Worm (Caenorhabditis elegans) whole organism, young adult: ENCODE results near the gene C09E8.6.

ENCODE experiments used
- F49E8.2 ChIP-seq: sonication (generic microtip); optimal IDR thresholded peaks from 3 replicates; lab custom pipeline; 2017; ENCODE audit warnings: missing genetic modification characterization, mild to moderate bottlenecking, missing compliant biosample characterization, antibody characterized with exemption, moderate library complexity; ENCODE audit not compliant: insufficient read depth
- K11D2.4 ChIP-seq: fragments of 200-800 bp; sonication (Bioruptor generic); IDR thresholded peaks from 2 replicates; pipeline ENCODE4 v1.3.6; 2022; ENCODE audit warnings: missing genetic modification reagents, missing genetic modification characterization, missing compliant biosample characterization
- hlh-26 ChIP-seq: fragments of 200-800 bp; sonication (Bioruptor generic); conservative IDR thresholded peaks from 2 replicates; pipeline ENCODE4 v1.3.6; 2022; ENCODE audit warnings: missing genetic modification reagents, missing genetic modification characterization, missing compliant biosample characterization
- hsf-1 ChIP-seq: fragments of 200-800 bp; sonication (Bioruptor generic); IDR thresholded peaks from 2 replicates; pipeline ENCODE4 v1.3.6; 2022; ENCODE audit warnings: missing genetic modification reagents, missing genetic modification characterization, missing compliant biosample characterization
- pbrm-1 ChIP-seq: fragments of 200-800 bp; sonication (Bioruptor generic); IDR thresholded peaks from 2 replicates; pipeline ENCODE4 v1.3.6; 2022; ENCODE audit warnings: missing genetic modification reagents, missing genetic modification characterization, missing compliant biosample characterization

The C09E8.6 gene

ce11 chrII:605267-605666 is 49.0 kb downstream of the C09E8.6 start, which contains the start of gene W04H10.2:
TSS of gene W04H10.2 (plus strand) at chrII:605567.
- no peak for TF ChIP-seq hsf-1 (GFP tag; lab: Robert Waterston, UW)
- no peak for TF ChIP-seq F49E8.2 (tag; lab: Kevin White, UChicago)
- no peak for TF ChIP-seq K11D2.4 (GFP tag; lab: Robert Waterston, UW)
- no peak for TF ChIP-seq hlh-26
- TF ChIP-seq, all 124 proteins: peak for 0

- TF ChIP-seq pbrm-1 (GFP tag; lab: Robert Waterston, UW), result no peak
- TF ChIP-seq, all 124 proteins: peak for 0
These were observed 49.7 kb downstream of the C09E8.6 start, which contains the start of gene W04H10.5 for ce11 chrII:606033-606432. TSS of gene W04H10.5 (plus strand) at chrII:606333.
